Worm (Caenorhabditis elegans): Measurements from ENCODE around the gene C28H8.2.

- TF ChIP-seq unc-62 (GFP tag; optimal IDR thresholded peaks at IDR 0.05 in 1 of 2) (peak in 1 of 2 experiments; percentile 84), unc-62 (tag; optimal IDR thresholded peaks at IDR 0.05) (no peak), lsy-2 (tag; optimal IDR thresholded peaks at IDR 0.05) (peak in 1 of 2 experiments; percentile 35), ZK337.2 (GFP tag; IDR thresholded peaks at IDR 0.05) (no peak), nhr-76 (tag; optimal IDR thresholded peaks at IDR 0.05) (no peak)
Observed at ce11 chrIII:5917365-5917958, 2.7 kb upstream of the C28H8.2 start.
